Worm (Caenorhabditis elegans): ENCODE measurements around the gene ZK856.6.

ZK856.6 gene

DNA sequence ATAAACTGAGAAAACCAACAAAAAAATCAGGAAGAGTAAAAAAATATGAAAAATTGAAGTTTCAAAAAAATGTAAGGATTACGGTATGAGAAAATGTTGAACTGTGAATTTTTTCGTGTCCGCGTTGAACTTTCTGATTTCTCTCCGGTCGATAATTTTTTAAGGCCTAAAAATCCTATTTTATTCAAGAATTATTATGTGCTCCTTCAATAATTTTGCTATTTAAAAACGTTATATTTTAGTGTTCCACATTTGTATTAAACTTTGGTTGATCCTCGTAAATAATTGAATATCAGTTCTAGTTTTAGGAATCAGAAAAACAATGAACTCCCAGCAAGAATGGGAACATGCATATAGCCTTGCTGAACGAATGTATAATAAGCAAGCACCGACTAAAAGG lies 14.1 kb downstream of the ZK856.6 start, which contains the start of gene hpo-40:
TSS of gene hpo-40 (plus strand) at position 301 of the 400 bp plus-strand sequence.
- TF ChIP-seq fos-1 (tag; optimal IDR thresholded peaks at IDR 0.05), result no peak
- TF ChIP-seq mab-5 (tag; optimal IDR thresholded peaks at IDR 0.05), result no peak
- no peak for TF ChIP-seq blmp-1 (tag; optimal IDR thresholded peaks at IDR 0.05; ENCODE audit: insufficient read depth)
- no peak for TF ChIP-seq alr-1 (tag; optimal IDR thresholded peaks at IDR 0.05)
- no peak for TF ChIP-seq skn-1 (tag; optimal IDR thresholded peaks at IDR 0.05)
- no peak for TF ChIP-seq ceh-16 (tag; optimal IDR thresholded peaks at IDR 0.05)
- no peak for TF ChIP-seq nhr-21 (tag; optimal IDR thresholded peaks at IDR 0.05)
- no peak for TF ChIP-seq nhr-237 (tag; optimal IDR thresholded peaks at IDR 0.05)
- no peak for TF ChIP-seq egl-27 (tag; optimal IDR thresholded peaks at IDR 0.05)
- TF ChIP-seq ztf-11 (tag; optimal IDR thresholded peaks at IDR 0.05), result no peak
- no peak for TF ChIP-seq nhr-25 (tag; optimal IDR thresholded peaks at IDR 0.05)
- no peak for TF ChIP-seq lin-11 (tag; optimal IDR thresholded peaks at IDR 0.05)
- TF ChIP-seq ama-1 (optimal IDR thresholded peaks at IDR 0.05), result no peak
- TF ChIP-seq unc-55 (GFP tag; optimal IDR thresholded peaks at IDR 0.05), result no peak
- TF ChIP-seq crh-2 (tag; optimal IDR thresholded peaks at IDR 0.05), result no peak
- no peak for TF ChIP-seq unc-62 (GFP tag; optimal IDR thresholded peaks at IDR 0.05)
- TF ChIP-seq ceh-82 (tag; optimal IDR thresholded peaks at IDR 0.05), result no peak

DNA sequence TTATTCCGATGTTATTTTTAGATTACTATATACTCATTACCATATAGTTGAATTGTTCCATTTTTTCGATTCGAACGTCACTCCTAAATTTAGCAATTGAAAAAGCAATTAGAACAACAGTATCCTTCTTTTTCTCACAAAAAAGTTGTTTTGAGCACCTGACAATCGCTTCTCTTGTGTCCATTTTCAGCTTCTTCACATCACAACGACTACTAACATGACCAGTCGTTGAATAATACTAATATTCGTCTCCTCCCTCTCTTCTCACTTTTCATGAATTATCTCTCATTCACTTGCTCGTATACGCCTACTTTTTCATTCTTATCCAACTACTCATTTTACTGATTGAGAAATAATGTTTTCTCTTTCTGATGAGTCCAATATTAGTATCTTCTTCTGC lies 18.2 kb downstream of the ZK856.6 start, which contains the start of gene ZK856.14:
TSS of gene ZK856.14 (plus strand) at position 301 of the 400 bp plus-strand sequence.
- no peak for TF ChIP-seq alr-1 (tag; optimal IDR thresholded peaks at IDR 0.05)
- no peak for TF ChIP-seq R02D3.7 (tag; optimal IDR thresholded peaks at IDR 0.05)
- TF ChIP-seq lin-39 (tag; optimal IDR thresholded peaks at IDR 0.05), result no peak
- TF ChIP-seq fos-1 (tag; optimal IDR thresholded peaks at IDR 0.05), result no peak
- no peak for TF ChIP-seq ceh-82 (tag; optimal IDR thresholded peaks at IDR 0.05)
- no peak for TF ChIP-seq ztf-1 (GFP tag; conservative IDR thresholded peaks at IDR 0.05)
- no peak for TF ChIP-seq elt-3 (tag; optimal IDR thresholded peaks at IDR 0.05)
- no peak for TF ChIP-seq sma-3 (GFP tag; optimal IDR thresholded peaks at IDR 0.05)
- TF ChIP-seq ztf-4 (tag; optimal IDR thresholded peaks at IDR 0.05), result no peak
- TF ChIP-seq mab-5 (tag; optimal IDR thresholded peaks at IDR 0.05), result no peak
- TF ChIP-seq nhr-237 (tag; optimal IDR thresholded peaks at IDR 0.05), result no peak
- TF ChIP-seq ZK546.5 (tag; optimal IDR thresholded peaks at IDR 0.05), result no peak
- TF ChIP-seq egl-27 (tag; optimal IDR thresholded peaks at IDR 0.05), result no peak
- no peak for TF ChIP-seq sem-4 (tag; optimal IDR thresholded peaks at IDR 0.05)

DNA sequence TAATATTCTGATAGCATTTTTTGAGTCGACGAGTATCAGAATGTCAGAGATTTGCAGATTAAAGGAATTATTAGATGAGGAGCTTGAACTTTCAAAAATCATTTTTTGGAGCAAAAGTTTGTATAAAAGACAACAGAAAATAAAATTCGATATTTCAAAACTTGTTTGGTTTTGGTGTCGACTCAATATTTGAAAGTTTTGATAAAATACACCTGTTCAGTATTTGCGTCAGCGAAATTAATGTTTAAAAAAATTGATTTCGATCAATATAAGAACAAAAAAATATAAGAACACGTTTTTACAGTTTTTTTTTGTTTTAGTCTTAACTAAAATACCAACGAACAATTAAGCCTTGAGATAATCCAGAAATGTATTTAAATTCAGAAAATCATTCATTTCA lies 22.1 kb downstream of the ZK856.6 start, which contains the start of gene C12D8.13:
TSS of gene C12D8.13 (minus strand) at position 101 of the 400 bp plus-strand sequence.
- no peak for TF ChIP-seq egl-27 (tag; optimal IDR thresholded peaks at IDR 0.05)
- TF ChIP-seq snpc-4 (tag; optimal IDR thresholded peaks at IDR 0.05), result no peak
- no peak for TF ChIP-seq nhr-23 (tag; optimal IDR thresholded peaks at IDR 0.05)
- no peak for TF ChIP-seq nhr-10 (tag; optimal IDR thresholded peaks at IDR 0.05)
- no peak for TF ChIP-seq alr-1 (tag; optimal IDR thresholded peaks at IDR 0.05)
- no peak for TF ChIP-seq nhr-11 (tag; optimal IDR thresholded peaks at IDR 0.05)
- no peak for TF ChIP-seq ZK546.5 (tag; optimal IDR thresholded peaks at IDR 0.05)
- no peak for TF ChIP-seq unc-39 (tag; optimal IDR thresholded peaks at IDR 0.05)
- no peak for TF ChIP-seq lin-13 (GFP tag; optimal IDR thresholded peaks at IDR 0.05)
- no peak for TF ChIP-seq sma-3 (GFP tag; optimal IDR thresholded peaks at IDR 0.05)
- no peak for TF ChIP-seq nhr-77 (tag; optimal IDR thresholded peaks at IDR 0.05)

DNA sequence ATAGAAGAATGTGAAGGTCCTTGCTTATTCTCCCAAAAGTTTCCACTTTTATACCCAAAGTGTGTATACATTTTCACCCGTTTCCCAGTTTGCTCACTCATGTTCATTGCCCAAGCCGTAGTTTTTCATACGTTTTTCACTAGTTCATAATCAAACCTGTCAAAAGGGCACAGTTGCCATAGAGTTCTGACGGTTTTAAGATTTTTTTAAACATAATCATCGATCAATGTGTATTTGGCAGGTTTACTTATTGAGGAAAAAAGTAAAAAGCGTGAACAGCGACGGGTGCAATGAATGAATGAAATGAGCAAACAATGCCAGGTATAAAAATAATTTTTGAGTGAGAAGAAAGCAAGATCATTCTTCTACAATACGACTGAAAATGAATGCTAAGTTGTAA lies 22.8 kb downstream of the ZK856.6 start, which contains the start of the genes fipr-5 and fipr-9:
TSS of gene fipr-5 (minus strand) at position 101 of the 400 bp plus-strand sequence.
TSS of gene fipr-9 (plus strand) at position 346 of the 400 bp plus-strand sequence.
- TF ChIP-seq nhr-77 (tag; optimal IDR thresholded peaks at IDR 0.05), result no peak
- no peak for TF ChIP-seq unc-39 (tag; optimal IDR thresholded peaks at IDR 0.05)
- no peak for TF ChIP-seq mbf-1 (tag; optimal IDR thresholded peaks at IDR 0.05)
- no peak for TF ChIP-seq C34F6.9 (tag; optimal IDR thresholded peaks at IDR 0.05)
- TF ChIP-seq nhr-6 (tag; optimal IDR thresholded peaks at IDR 0.05), result no peak
- TF ChIP-seq lsy-2 (tag; optimal IDR thresholded peaks at IDR 0.05), result no peak
- no peak for TF ChIP-seq lin-13 (GFP tag; optimal IDR thresholded peaks at IDR 0.05)
- TF ChIP-seq ceh-82 (tag; optimal IDR thresholded peaks at IDR 0.05), result no peak
- TF ChIP-seq R02D3.7 (tag; optimal IDR thresholded peaks at IDR 0.05), result no peak
- no peak for TF ChIP-seq nhr-25 (tag; optimal IDR thresholded peaks at IDR 0.05)
- no peak for TF ChIP-seq elt-1 (tag; optimal IDR thresholded peaks at IDR 0.05)
- TF ChIP-seq ZK546.5 (tag; optimal IDR thresholded peaks at IDR 0.05), result no peak
- no peak for TF ChIP-seq Y55F3AM.14 (GFP tag; optimal IDR thresholded peaks at IDR 0.05)
- no peak for TF ChIP-seq alr-1 (tag; optimal IDR thresholded peaks at IDR 0.05)
- no peak for TF ChIP-seq F13H6.1 (tag; optimal IDR thresholded peaks at IDR 0.05)
- TF ChIP-seq lin-39 (tag; optimal IDR thresholded peaks at IDR 0.05), result no peak
- no peak for TF ChIP-seq sem-4 (tag; optimal IDR thresholded peaks at IDR 0.05)
- TF ChIP-seq aly-2 (tag; optimal IDR thresholded peaks at IDR 0.05), result no peak
- TF ChIP-seq ztf-1 (GFP tag; conservative IDR thresholded peaks at IDR 0.05), result no peak

Data from whole organism, L2 larva.